Fruit fly (Drosophila melanogaster) whole organism, pupa: ENCODE data around the gene ND-ACP.

Source experiments
- CG10348 ChIP-seq: fragments of 200-800 bp; sonication (Bioruptor generic); IDR thresholded peaks from 2 replicates; pipeline ENCODE4 v1.3.6; 2022; ENCODE audit warnings: missing biosample characterization, missing genetic modification characterization
- CG12605 ChIP-seq: fragments of 200-800 bp; sonication (Bioruptor generic); IDR thresholded peaks from 2 replicates; pipeline ENCODE4 v1.3.6; 2022; ENCODE audit warnings: missing biosample characterization, missing genetic modification characterization
- CG13204 ChIP-seq: fragments of 200-800 bp; sonication (Bioruptor generic); optimal IDR thresholded peaks from 2 replicates; lab custom pipeline; 2018; ENCODE audit warnings: missing biosample characterization, mild to moderate bottlenecking, missing genetic modification characterization, moderate library complexity
- CG14655 ChIP-seq: fragments of 200-800 bp; sonication (Bioruptor generic); optimal IDR thresholded peaks from 3 replicates; lab custom pipeline; 2017; ENCODE audit warnings: mild to moderate bottlenecking, missing biosample characterization, missing genetic modification reagents, missing genetic modification characterization
- CG15710 ChIP-seq: fragments of 200-800 bp; sonication (Bioruptor generic); optimal IDR thresholded peaks from 2 replicates; lab custom pipeline; 2018; ENCODE audit warnings: missing biosample characterization, mild to moderate bottlenecking, missing genetic modification characterization, moderate library complexity
- CG17806 ChIP-seq: fragments of 200-800 bp; sonication (Bioruptor generic); optimal IDR thresholded peaks from 2 replicates; lab custom pipeline; 2018; ENCODE audit warnings: missing biosample characterization, mild to moderate bottlenecking, missing genetic modification characterization, moderate library complexity
- CG32121 ChIP-seq: fragments of 200-800 bp; sonication (Bioruptor generic); IDR thresholded peaks from 2 replicates; pipeline ENCODE4 v1.3.6; 2022; ENCODE audit warnings: missing biosample characterization, missing genetic modification characterization
- CG34367 ChIP-seq: fragments of 200-800 bp; sonication (Bioruptor generic); optimal IDR thresholded peaks from 2 replicates; lab custom pipeline; 2018; ENCODE audit warnings: missing biosample characterization, mild to moderate bottlenecking, missing genetic modification characterization
- CG4496 ChIP-seq: fragments of 200-800 bp; sonication (Bioruptor generic); IDR thresholded peaks from 3 replicates; pipeline ENCODE4 v1.3.6; 2022; ENCODE audit warnings: missing biosample characterization, missing genetic modification characterization
- CG8159 ChIP-seq: fragments of 200-800 bp; sonication (Bioruptor generic); optimal IDR thresholded peaks from 3 replicates; lab custom pipeline; 2018; ENCODE audit warnings: missing biosample characterization, mild to moderate bottlenecking, missing genetic modification characterization, moderate library complexity
- CG8301 ChIP-seq: fragments of 200-800 bp; sonication (Bioruptor generic); optimal IDR thresholded peaks from 2 replicates; lab custom pipeline; 2018; ENCODE audit warnings: missing biosample characterization, mild to moderate bottlenecking, missing genetic modification characterization
- CG9948 ChIP-seq: fragments of 200-800 bp; sonication (Bioruptor generic); optimal IDR thresholded peaks from 2 replicates; lab custom pipeline; 2018; ENCODE audit warnings: missing biosample characterization, mild to moderate bottlenecking, missing genetic modification characterization, moderate library complexity
- D1 ChIP-seq: fragments of 200-800 bp; sonication (Bioruptor generic); optimal IDR thresholded peaks from 2 replicates; lab custom pipeline; 2018; ENCODE audit warnings: missing biosample characterization, mild to moderate bottlenecking, missing genetic modification characterization, moderate library complexity
- EcR ChIP-seq: fragments of 200-800 bp; sonication (Bioruptor generic); optimal IDR thresholded peaks from 3 replicates; lab custom pipeline; 2019; ENCODE audit warnings: missing biosample characterization, missing genetic modification characterization, mild to moderate bottlenecking, moderate library complexity, missing genetic modification reagents
- Ets98B ChIP-seq: fragments of 200-800 bp; sonication (Bioruptor generic); IDR thresholded peaks from 2 replicates; pipeline ENCODE4 v1.3.6; 2022; ENCODE audit warnings: missing biosample characterization, missing genetic modification characterization
- Pif1A ChIP-seq: fragments of 200-800 bp; sonication (Bioruptor generic); optimal IDR thresholded peaks from 3 replicates; lab custom pipeline; 2016; ENCODE audit warnings: missing biosample characterization, missing genetic modification characterization
- Pif1B ChIP-seq: fragments of 200-800 bp; sonication (Bioruptor generic); optimal IDR thresholded peaks from 3 replicates; lab custom pipeline; 2016; ENCODE audit warnings: missing biosample characterization, missing genetic modification characterization
- Snoo ChIP-seq: fragments of 200-800 bp; sonication (Bioruptor generic); optimal IDR thresholded peaks from 3 replicates; lab custom pipeline; 2017; ENCODE audit warnings: missing biosample characterization, mild to moderate bottlenecking, missing genetic modification characterization, inconsistent platforms
- fd96Ca ChIP-seq: fragments of 200-800 bp; sonication (Bioruptor generic); IDR thresholded peaks from 3 replicates; pipeline ENCODE4 v1.3.6; 2022; ENCODE audit warnings: missing biosample characterization, missing genetic modification characterization
- gl ChIP-seq: fragments of 200-800 bp; sonication (Bioruptor generic); optimal IDR thresholded peaks from 2 replicates; lab custom pipeline; 2018; ENCODE audit warnings: missing biosample characterization, mild to moderate bottlenecking, missing genetic modification characterization
- rn ChIP-seq: fragments of 200-800 bp; sonication (Bioruptor generic); IDR thresholded peaks from 2 replicates; pipeline ENCODE4 v1.3.6; 2022; ENCODE audit warnings: missing biosample characterization, missing genetic modification characterization

The ND-ACP gene

dm6 chr3L:1349942-1350923 is 20.5 kb downstream of the ND-ACP start:
- peak; percentile 41 for TF ChIP-seq CG8159 (tag; lab: Kevin White, UChicago)
- TF ChIP-seq Pif1A (GFP tag; lab: Kevin White, UChicago): peak; percentile 36
- peak; percentile 40; the same call in 1 of the 2 replicates for TF ChIP-seq Ets98B (GFP tag; lab: Robert Waterston, UW)
- TF ChIP-seq gl: no peak
- TF ChIP-seq CG17806 (tag; lab: Kevin White, UChicago): peak; percentile 4
- TF ChIP-seq Snoo (tag; lab: Kevin White, UChicago): peak; percentile 28
- no peak for TF ChIP-seq CG32121 (GFP tag; lab: Robert Waterston, UW)
- TF ChIP-seq CG15710 (tag; lab: Kevin White, UChicago): peak; percentile 24

- TF ChIP-seq CG32121 (GFP tag; lab: Robert Waterston, UW): no peak
- TF ChIP-seq CG13204 (GFP tag; lab: Kevin White, UChicago): no peak
- no peak for TF ChIP-seq CG17806 (tag; lab: Kevin White, UChicago)
- no peak for TF ChIP-seq CG8301 (tag; lab: Kevin White, UChicago)
- TF ChIP-seq gl: no peak
- TF ChIP-seq Snoo (tag; lab: Kevin White, UChicago): no peak
- TF ChIP-seq EcR (GFP tag; lab: Kevin White, UChicago): no peak
- TF ChIP-seq CG34367: no peak
- TF ChIP-seq Ets98B (GFP tag; lab: Robert Waterston, UW): no peak
- TF ChIP-seq CG12605 (GFP tag; lab: Robert Waterston, UW): no peak
- TF ChIP-seq, all 21 proteins: peak for 0
Measured at dm6 chr3L:1350924-1351215, 21.1 kb downstream of the ND-ACP start, which contains the start of gene CG9166. Gene CG9166 (plus strand): TSS chr3L:1351116.

dm6 chr3L:1352065-1352464 is 22.3 kb downstream of the ND-ACP start:
- TF ChIP-seq CG32121 (GFP tag; lab: Robert Waterston, UW) (no peak), Ets98B (GFP tag; lab: Robert Waterston, UW) (0 out of 2 replicates have a peak, but pooled peaks have one; percentile 19), CG34367 (no peak), CG12605 (GFP tag; lab: Robert Waterston, UW) (no peak), CG8301 (tag; lab: Kevin White, UChicago) (no peak), CG9948 (tag; lab: Kevin White, UChicago) (no peak), D1 (tag; lab: Kevin White, UChicago) (peak; percentile 32), Pif1B (GFP tag; lab: Kevin White, UChicago) (no peak), CG13204 (GFP tag; lab: Kevin White, UChicago) (no peak), rn (GFP tag; lab: Robert Waterston, UW) (no peak), gl (no peak), CG15710 (tag; lab: Kevin White, UChicago) (no peak), CG14655 (GFP tag; lab: Kevin White, UChicago) (no peak), CG10348 (GFP tag; lab: Robert Waterston, UW) (no peak), CG4496 (GFP tag; lab: Robert Waterston, UW) (0 out of 3 replicates have a peak, but pooled peaks have one; percentile 10), Snoo (tag; lab: Kevin White, UChicago) (no peak), EcR (GFP tag; lab: Kevin White, UChicago) (peak; percentile 31), CG8159 (tag; lab: Kevin White, UChicago) (no peak), Pif1A (GFP tag; lab: Kevin White, UChicago) (no peak), CG17806 (tag; lab: Kevin White, UChicago) (no peak), fd96Ca (GFP tag; lab: Robert Waterston, UW) (0 out of 3 replicates have a peak, but pooled peaks have one; percentile 3)

- TF ChIP-seq Pif1B (GFP tag; lab: Kevin White, UChicago): no peak
- TF ChIP-seq rn (GFP tag; lab: Robert Waterston, UW): no peak
- TF ChIP-seq CG12605 (GFP tag; lab: Robert Waterston, UW): no peak
- TF ChIP-seq gl: no peak
- no peak for TF ChIP-seq CG9948 (tag; lab: Kevin White, UChicago)
- TF ChIP-seq CG10348 (GFP tag; lab: Robert Waterston, UW): no peak
- no peak for TF ChIP-seq Ets98B (GFP tag; lab: Robert Waterston, UW)
- no peak for TF ChIP-seq CG15710 (tag; lab: Kevin White, UChicago)
- TF ChIP-seq CG17806 (tag; lab: Kevin White, UChicago): no peak
- TF ChIP-seq CG8159 (tag; lab: Kevin White, UChicago): no peak
- TF ChIP-seq CG13204 (GFP tag; lab: Kevin White, UChicago): no peak
- TF ChIP-seq CG8301 (tag; lab: Kevin White, UChicago): no peak
- TF ChIP-seq Snoo (tag; lab: Kevin White, UChicago): no peak
- TF ChIP-seq, all 21 proteins: peak for 0
Measured at dm6 chr3L:1354214-1354613, 24.5 kb downstream of the ND-ACP start.

dm6 chr3L:1358338-1358737 is 28.6 kb downstream of the ND-ACP start:
- TF ChIP-seq CG15710 (tag; lab: Kevin White, UChicago) (no peak), CG8301 (tag; lab: Kevin White, UChicago) (no peak), Ets98B (GFP tag; lab: Robert Waterston, UW) (no peak), CG34367 (no peak), gl (no peak), CG17806 (tag; lab: Kevin White, UChicago) (no peak), CG32121 (GFP tag; lab: Robert Waterston, UW) (no peak), CG9948 (tag; lab: Kevin White, UChicago) (no peak), EcR (GFP tag; lab: Kevin White, UChicago) (no peak), CG14655 (GFP tag; lab: Kevin White, UChicago) (no peak), Pif1A (GFP tag; lab: Kevin White, UChicago) (no peak), CG4496 (GFP tag; lab: Robert Waterston, UW) (no peak), Snoo (tag; lab: Kevin White, UChicago) (no peak), CG8159 (tag; lab: Kevin White, UChicago) (no peak), CG12605 (GFP tag; lab: Robert Waterston, UW) (no peak)
